Fruit fly (Drosophila melanogaster) whole organism, embryonic: ENCODE results near the gene Mst77F.

Source experiments
- HmgD ChIP-seq: fragments of 200-800 bp; sonication (Bioruptor generic); optimal IDR thresholded peaks from 3 replicates; lab custom pipeline; 2016; ENCODE audit warnings: missing biosample characterization, missing genetic modification characterization
- dysf ChIP-seq: fragments of 200-800 bp; sonication (Bioruptor generic); IDR thresholded peaks from 3 replicates; pipeline ENCODE4 v1.3.6; 2022; ENCODE audit warnings: missing biosample characterization, missing genetic modification characterization

dm6 chr3L:20778224-20779063 is 39.4 kb downstream of the Mst77F start, which contains the start of the genes Pex16 and Pex14:
- TF ChIP-seq dysf (GFP tag; lab: Robert Waterston, UW), result peak; percentile 78
- TF ChIP-seq HmgD (GFP tag; lab: Kevin White, UChicago), result peak; percentile 75
